Worm (Caenorhabditis elegans) whole organism, L3 larva: ENCODE data around the gene nhr-255.

ENCODE experiments used
- ZK546.5 ChIP-seq: sonication (generic microtip); optimal IDR thresholded peaks from 2 replicates; lab custom pipeline; 2017; ENCODE audit warnings: missing biosample characterization, missing genetic modification characterization
- aly-2 ChIP-seq: fragments of 150-350 bp; optimal IDR thresholded peaks from 2 replicates; lab custom pipeline; 2014; ENCODE audit warnings: missing biosample characterization, missing genetic modification characterization
- ama-1 ChIP-seq: fragments of 150-350 bp; optimal IDR thresholded peaks from 2 replicates; lab custom pipeline; 2018
- ceh-16 ChIP-seq: sonication (generic microtip); optimal IDR thresholded peaks from 2 replicates; lab custom pipeline; 2017; ENCODE audit warnings: missing biosample characterization, missing genetic modification characterization
- ceh-28 ChIP-seq: fragments of 150-350 bp; optimal IDR thresholded peaks from 2 replicates; lab custom pipeline; 2014; ENCODE audit warnings: missing biosample characterization, missing genetic modification reagents, missing genetic modification characterization
- ceh-82 ChIP-seq: fragments of 150-350 bp; optimal IDR thresholded peaks from 2 replicates; lab custom pipeline; 2014; ENCODE audit warnings: missing biosample characterization, missing genetic modification characterization
- daf-12 ChIP-seq: fragments of 150-350 bp; optimal IDR thresholded peaks from 2 replicates; lab custom pipeline; 2014; ENCODE audit warnings: missing biosample characterization, missing genetic modification reagents, missing genetic modification characterization
- egl-27 ChIP-seq: sonication (generic microtip); optimal IDR thresholded peaks from 4 replicates; lab custom pipeline; 2017; ENCODE audit warnings: missing biosample characterization, missing genetic modification reagents, missing genetic modification characterization
- egl-5 ChIP-seq: fragments of 150-350 bp; optimal IDR thresholded peaks from 2 replicates; lab custom pipeline; 2017; ENCODE audit warnings: missing biosample characterization, missing genetic modification reagents, missing genetic modification characterization, inconsistent platforms
- elt-1 ChIP-seq: fragments of 150-350 bp; optimal IDR thresholded peaks from 2 replicates; lab custom pipeline; 2014; ENCODE audit warnings: missing biosample characterization, missing genetic modification characterization
- elt-2 ChIP-seq: sonication (generic microtip); optimal IDR thresholded peaks from 2 replicates; lab custom pipeline; 2016; ENCODE audit warnings: missing genetic modification reagents, mild to moderate bottlenecking, missing genetic modification characterization, missing compliant biosample characterization
- elt-3 ChIP-seq, 3 experiments: fragments of 150-350 bp in 1 of 3; sonication (generic microtip) in 2 of 3; optimal IDR thresholded peaks; 2 replicates in 2 of 3; 4 replicates in 1 of 3; lab custom pipeline; 2014 to 2017; ENCODE audit warnings: missing biosample characterization in 3 of 3, missing genetic modification characterization in 3 of 3
- eor-1 ChIP-seq, 2 experiments: fragments of 150-350 bp; optimal IDR thresholded peaks; 2 replicates each; lab custom pipeline; 2014 to 2018; ENCODE audit warnings: missing biosample characterization in 2 of 2, missing genetic modification characterization in 2 of 2
- fkh-10 ChIP-seq: sonication (generic microtip); optimal IDR thresholded peaks from 2 replicates; lab custom pipeline; 2017; ENCODE audit warnings: missing biosample characterization, missing genetic modification reagents, missing genetic modification characterization
- fkh-2 ChIP-seq: fragments of 150-350 bp; optimal IDR thresholded peaks from 2 replicates; lab custom pipeline; 2014; ENCODE audit warnings: missing biosample characterization, missing genetic modification reagents, missing genetic modification characterization
- fos-1 ChIP-seq: fragments of 150-350 bp; optimal IDR thresholded peaks from 2 replicates; lab custom pipeline; 2014; ENCODE audit warnings: missing biosample characterization, missing genetic modification characterization
- jun-1 ChIP-seq: fragments of 150-350 bp; optimal IDR thresholded peaks from 2 replicates; lab custom pipeline; 2014; ENCODE audit warnings: missing biosample characterization, missing genetic modification reagents, missing genetic modification characterization
- lin-15B ChIP-seq: fragments of 150-350 bp; optimal IDR thresholded peaks from 2 replicates; lab custom pipeline; 2014; ENCODE audit warnings: missing biosample characterization, missing genetic modification characterization
- lin-39 ChIP-seq: fragments of 150-350 bp; optimal IDR thresholded peaks from 2 replicates; lab custom pipeline; 2018; ENCODE audit warnings: missing biosample characterization, missing genetic modification reagents, missing genetic modification characterization
- lsy-12 ChIP-seq: sonication (generic microtip); optimal IDR thresholded peaks from 2 replicates; lab custom pipeline; 2016; ENCODE audit warnings: mild to moderate bottlenecking, missing genetic modification characterization, missing compliant biosample characterization
- nfya-1 ChIP-seq: sonication (generic microtip); optimal IDR thresholded peaks from 2 replicates; lab custom pipeline; 2017; ENCODE audit warnings: missing genetic modification characterization, mild to moderate bottlenecking, missing compliant biosample characterization, antibody characterized with exemption, moderate library complexity; ENCODE audit not compliant: insufficient read depth
- nhr-11 ChIP-seq: fragments of 150-350 bp; optimal IDR thresholded peaks from 2 replicates; lab custom pipeline; 2014; ENCODE audit warnings: missing biosample characterization, missing genetic modification characterization
- nhr-23 ChIP-seq: fragments of 150-350 bp; optimal IDR thresholded peaks from 2 replicates; lab custom pipeline; 2014; ENCODE audit warnings: missing biosample characterization, missing genetic modification reagents, missing genetic modification characterization
- nhr-28 ChIP-seq: fragments of 150-350 bp; optimal IDR thresholded peaks from 2 replicates; lab custom pipeline; 2014; ENCODE audit warnings: missing biosample characterization, missing genetic modification characterization
- nhr-43 ChIP-seq: sonication (generic microtip); optimal IDR thresholded peaks from 2 replicates; lab custom pipeline; 2016; ENCODE audit warnings: mild to moderate bottlenecking, missing genetic modification characterization, missing compliant biosample characterization; ENCODE audit not compliant: poor library complexity, severe bottlenecking
- nhr-67 ChIP-seq: fragments of 150-350 bp; optimal IDR thresholded peaks from 2 replicates; lab custom pipeline; 2014; ENCODE audit warnings: missing biosample characterization, missing genetic modification characterization
- nhr-76 ChIP-seq: fragments of 150-350 bp; sonication (generic microtip); optimal IDR thresholded peaks from 5 replicates; lab custom pipeline; 2014; ENCODE audit warnings: missing biosample characterization, missing genetic modification characterization
- nhr-77 ChIP-seq: fragments of 150-350 bp; optimal IDR thresholded peaks from 2 replicates; lab custom pipeline; 2014; ENCODE audit warnings: missing biosample characterization, missing genetic modification characterization
- pha-4 ChIP-seq: fragments of 150-350 bp; optimal IDR thresholded peaks from 2 replicates; lab custom pipeline; 2014; ENCODE audit warnings: missing biosample characterization, missing genetic modification reagents, missing genetic modification characterization
- pqm-1 ChIP-seq: fragments of 150-350 bp; optimal IDR thresholded peaks from 2 replicates; lab custom pipeline; 2017; ENCODE audit warnings: missing biosample characterization, missing genetic modification characterization, inconsistent platforms
- sea-2 ChIP-seq: fragments of 150-350 bp; sonication (generic microtip); optimal IDR thresholded peaks from 4 replicates; lab custom pipeline; 2014; ENCODE audit warnings: missing biosample characterization, missing genetic modification reagents, missing genetic modification characterization
- skn-1 ChIP-seq: fragments of 150-350 bp; optimal IDR thresholded peaks from 2 replicates; lab custom pipeline; 2014; ENCODE audit warnings: missing biosample characterization, missing genetic modification characterization
- snpc-4 ChIP-seq: fragments of 150-350 bp; optimal IDR thresholded peaks from 2 replicates; lab custom pipeline; 2014; ENCODE audit warnings: missing biosample characterization, missing genetic modification characterization
- tbx-2 ChIP-seq: sonication (generic microtip); optimal IDR thresholded peaks from 2 replicates; lab custom pipeline; 2016; ENCODE audit warnings: mild to moderate bottlenecking, missing genetic modification characterization, missing compliant biosample characterization
- unc-39 ChIP-seq: sonication (generic microtip); optimal IDR thresholded peaks from 4 replicates; lab custom pipeline; 2017; ENCODE audit warnings: missing biosample characterization, missing genetic modification characterization
- unc-62 ChIP-seq: fragments of 150-350 bp; sonication (generic microtip); optimal IDR thresholded peaks from 4 replicates; lab custom pipeline; 2014; ENCODE audit warnings: missing biosample characterization, missing genetic modification reagents, missing genetic modification characterization
- ztf-11 ChIP-seq: fragments of 150-350 bp; optimal IDR thresholded peaks from 2 replicates; lab custom pipeline; 2014; ENCODE audit warnings: missing biosample characterization, missing genetic modification characterization
- ztf-4 ChIP-seq: fragments of 150-350 bp; optimal IDR thresholded peaks from 2 replicates; lab custom pipeline; 2014; ENCODE audit warnings: missing biosample characterization, missing genetic modification characterization

Gene nhr-255

DNA sequence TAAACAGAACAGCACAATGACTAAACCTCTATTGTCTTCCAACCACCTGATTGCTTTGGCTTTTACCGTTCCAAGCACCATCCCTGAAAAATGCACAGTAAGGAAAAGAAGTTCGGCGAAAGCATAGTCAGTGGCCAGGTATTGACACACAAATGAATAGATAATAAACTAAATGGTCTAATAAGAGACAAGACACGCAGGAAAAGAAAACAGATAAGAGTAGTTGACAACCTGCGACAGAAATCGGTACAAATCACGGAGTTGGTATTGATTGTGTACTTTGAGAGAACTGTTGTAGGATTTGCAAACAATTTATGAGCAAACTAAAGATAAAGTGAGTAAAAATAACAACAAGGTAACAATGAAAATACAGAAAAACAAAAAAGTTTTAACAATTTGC is 29.0 kb downstream of the nhr-255 start, which contains the start of gene Y7A5A.1:
TSS of gene Y7A5A.1 (minus strand) at position 83 of the 400 bp plus-strand sequence.
- TF ChIP-seq pqm-1 (tag; lab: Kevin White, UChicago): peak; percentile 53
- peak; percentile 65 for TF ChIP-seq pha-4 (tag; lab: Kevin White, UChicago)
- TF ChIP-seq elt-2 (tag; lab: Kevin White, UChicago): peak; percentile 64
- TF ChIP-seq skn-1 (tag; lab: Kevin White, UChicago): no peak

DNA sequence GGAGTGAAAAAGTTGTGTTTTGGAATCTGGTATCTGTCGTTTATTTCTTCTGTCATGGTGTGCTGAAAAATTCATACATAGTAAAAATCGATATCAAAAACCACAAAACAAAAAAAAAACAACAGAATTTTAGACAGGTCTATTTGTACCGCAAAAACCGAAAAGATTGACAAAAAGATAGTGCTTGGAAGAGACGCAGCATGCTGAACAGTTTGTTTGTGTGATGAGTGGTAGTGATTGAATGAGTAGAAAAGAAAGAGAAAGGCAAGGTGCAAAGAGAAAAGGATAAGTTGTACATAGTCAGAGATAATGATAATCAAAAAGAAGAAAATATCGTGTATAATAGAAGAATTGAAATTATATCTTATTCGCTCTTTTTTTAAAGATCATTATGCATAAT is 30.3 kb downstream of the nhr-255 start, which contains the start of gene Y7A5A.2:
TSS of gene Y7A5A.2 (minus strand) at position 62 of the 400 bp plus-strand sequence.
- TF ChIP-seq ceh-28 (tag; lab: Kevin White, UChicago): peak; percentile 6
- TF ChIP-seq unc-62 (GFP tag; lab: Kevin White, UChicago): no peak

DNA sequence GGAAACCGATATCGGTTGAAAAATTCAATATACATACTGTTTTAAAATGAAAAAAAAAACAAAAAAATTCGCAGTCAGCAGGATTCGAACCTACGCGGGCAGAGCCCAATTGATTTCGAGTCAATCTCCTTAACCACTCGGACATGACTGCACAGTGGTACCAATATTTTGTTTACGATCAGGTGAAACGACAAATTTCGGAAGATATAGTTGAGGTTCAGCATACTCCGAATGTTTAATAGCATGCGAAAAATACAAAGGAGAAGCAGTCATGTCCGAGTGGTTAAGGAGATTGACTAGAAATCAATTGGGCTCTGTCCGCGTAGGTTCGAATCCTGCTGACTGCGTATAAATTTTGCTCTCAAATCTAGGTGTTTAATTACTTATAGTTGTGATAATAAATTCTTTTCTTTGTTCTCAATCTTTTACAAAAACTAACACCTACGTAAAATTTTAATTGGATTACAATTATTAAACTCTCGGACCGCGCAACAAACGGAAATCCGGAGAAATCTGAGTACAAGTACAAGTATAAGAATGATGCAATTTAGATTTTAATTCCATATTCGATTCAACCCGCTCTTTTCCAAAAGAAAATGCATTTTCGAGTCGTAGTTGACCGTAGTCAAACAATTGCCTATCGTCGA is 31.0 kb downstream of the nhr-255 start, which contains the start of gene Y7A5A.13:
TSS of gene Y7A5A.13 (plus strand) at position 597 of the 647 bp plus-strand sequence.
- TF ChIP-seq aly-2 (tag; lab: Kevin White, UChicago) (no peak), nhr-43 (tag; lab: Kevin White, UChicago) (peak; percentile 32)

DNA sequence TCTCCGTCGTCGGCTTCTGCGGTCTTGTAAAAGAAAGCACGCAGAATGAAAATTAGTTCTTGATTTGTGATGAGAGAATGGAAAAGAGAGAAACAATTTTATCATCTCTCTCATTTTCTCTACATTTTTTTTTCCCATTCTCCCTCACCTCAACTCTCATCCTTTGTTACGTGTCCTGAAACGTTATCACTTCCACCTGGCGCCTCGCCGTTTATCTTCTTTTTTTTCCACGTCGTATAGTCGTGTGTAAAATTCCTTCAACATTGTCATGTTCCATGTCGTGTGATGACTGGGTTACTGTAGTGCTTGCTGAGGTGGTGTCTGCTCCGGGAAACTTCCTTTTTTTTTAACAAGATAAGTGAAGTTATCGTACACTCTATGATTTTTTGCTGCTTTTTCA is 37.1 kb downstream of the nhr-255 start:
- TF ChIP-seq pha-4 (tag; lab: Kevin White, UChicago) (peak; percentile 55), unc-62 (GFP tag; lab: Kevin White, UChicago) (no peak), elt-2 (tag; lab: Kevin White, UChicago) (peak; percentile 98), nhr-77 (tag; lab: Kevin White, UChicago) (no peak), jun-1 (peak; percentile 87), skn-1 (tag; lab: Kevin White, UChicago) (peak; percentile 63), tbx-2 (tag; lab: Kevin White, UChicago) (no peak), elt-3 (tag; optimal IDR thresholded peaks at IDR 0.05; lab: Kevin White, UChicago) (no peak), nfya-1 (tag; lab: Kevin White, UChicago) (peak; percentile 53), ztf-4 (tag; lab: Kevin White, UChicago) (no peak), aly-2 (tag; lab: Kevin White, UChicago) (no peak), ceh-82 (tag; lab: Kevin White, UChicago) (no peak), nhr-23 (no peak), nhr-11 (tag; lab: Kevin White, UChicago) (no peak), snpc-4 (tag; lab: Kevin White, UChicago) (peak; percentile 33), egl-27 (no peak), unc-39 (no peak), fkh-2 (no peak), pqm-1 (tag; lab: Kevin White, UChicago) (peak; percentile 95), nhr-28 (tag; lab: Kevin White, UChicago) (no peak), eor-1 (tag; optimal IDR thresholded peaks at IDR 0.05; lab: Kevin White, UChicago) (no peak), fos-1 (tag; lab: Kevin White, UChicago) (peak; percentile 8), daf-12 (tag; lab: Kevin White, UChicago) (no peak), ama-1 (lab: Kevin White, UChicago) (no peak), lin-39 (tag; lab: Kevin White, UChicago) (no peak), ceh-16 (tag; lab: Kevin White, UChicago) (no peak), ZK546.5 (tag; lab: Kevin White, UChicago) (no peak)

DNA sequence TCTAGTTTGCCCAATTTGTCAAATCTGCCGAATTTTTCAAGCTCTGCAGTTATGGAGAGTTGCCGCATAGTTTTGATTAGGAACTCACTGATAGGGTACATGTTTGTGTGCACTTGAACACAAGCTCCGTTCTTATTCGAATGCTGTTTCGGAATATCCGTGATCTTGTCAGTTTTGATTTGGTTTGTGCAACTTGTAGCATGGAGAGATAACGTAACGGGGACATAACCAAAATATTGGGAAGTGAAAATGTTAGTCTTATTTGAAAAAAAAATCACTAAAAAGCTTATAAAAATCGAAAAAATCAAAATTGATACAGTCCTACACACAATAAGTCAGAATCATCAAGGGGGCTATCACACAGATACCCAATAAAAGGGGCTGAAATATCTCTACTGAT is 39.6 kb downstream of the nhr-255 start, which contains the start of gene Y7A5A.24:
TSS of gene Y7A5A.24 (minus strand) at position 101 of the 400 bp plus-strand sequence.
- no peak for TF ChIP-seq ceh-28 (tag; lab: Kevin White, UChicago)
- no peak for TF ChIP-seq lin-15B (tag; lab: Kevin White, UChicago)
- TF ChIP-seq fos-1 (tag; lab: Kevin White, UChicago): no peak
- no peak for TF ChIP-seq sea-2 (GFP tag; lab: Kevin White, UChicago)
- TF ChIP-seq ceh-16 (tag; lab: Kevin White, UChicago): no peak
- no peak for TF ChIP-seq elt-1 (tag; lab: Kevin White, UChicago)
- no peak for TF ChIP-seq lsy-12
- TF ChIP-seq nhr-28 (tag; lab: Kevin White, UChicago): no peak
- no peak for TF ChIP-seq elt-3 (tag; optimal IDR thresholded peaks at IDR 0.05; lab: Kevin White, UChicago)
- TF ChIP-seq ZK546.5 (tag; lab: Kevin White, UChicago): no peak
- TF ChIP-seq fkh-10: no peak
- TF ChIP-seq pha-4 (tag; lab: Kevin White, UChicago): no peak
- TF ChIP-seq nhr-67: no peak
- TF ChIP-seq nhr-76 (tag; lab: Kevin White, UChicago): no peak
- TF ChIP-seq nfya-1 (tag; lab: Kevin White, UChicago): no peak
- no peak for TF ChIP-seq ztf-4 (tag; lab: Kevin White, UChicago)
- no peak for TF ChIP-seq ztf-11 (tag; lab: Kevin White, UChicago)
- TF ChIP-seq lin-39 (tag; lab: Kevin White, UChicago): no peak
- TF ChIP-seq egl-5 (tag; lab: Kevin White, UChicago): no peak
- TF ChIP-seq, all 47 proteins: peak for 0
